Worm (Caenorhabditis elegans) whole organism, mixed stage, embryonic: Measurements from ENCODE around the gene C44H4.6.
A peak's percentile ranks its signal among the peaks of the same experiment; 100 is the strongest.

Experiments used
- bed-3 ChIP-seq: fragments of 200-800 bp; sonication (Bioruptor generic); optimal IDR thresholded peaks from 3 replicates; lab custom pipeline; 2018; ENCODE audit warnings: mild to moderate bottlenecking, missing genetic modification characterization, moderate library complexity, missing compliant biosample characterization
- blmp-1 ChIP-seq: fragments of 150-350 bp; optimal IDR thresholded peaks from 2 replicates; lab custom pipeline; 2014; ENCODE audit warnings: missing biosample characterization, missing genetic modification characterization
- ceh-39 ChIP-seq: fragments of 150-350 bp; optimal IDR thresholded peaks from 2 replicates; lab custom pipeline; 2014; ENCODE audit warnings: missing biosample characterization, missing genetic modification characterization
- ceh-43 ChIP-seq: fragments of 200-800 bp; sonication (Bioruptor generic); optimal IDR thresholded peaks from 2 replicates; lab custom pipeline; 2018; ENCODE audit warnings: mild to moderate bottlenecking, missing genetic modification characterization, moderate library complexity, missing compliant biosample characterization
- ceh-83 ChIP-seq: fragments of 200-800 bp; sonication (Bioruptor generic); optimal IDR thresholded peaks from 2 replicates; lab custom pipeline; 2018; ENCODE audit warnings: mild to moderate bottlenecking, missing genetic modification characterization, missing compliant biosample characterization
- ces-1 ChIP-seq: fragments of 150-350 bp; optimal IDR thresholded peaks from 2 replicates; lab custom pipeline; 2014; ENCODE audit warnings: missing biosample characterization, missing genetic modification reagents, missing genetic modification characterization
- cnd-1 ChIP-seq: fragments of 200-800 bp; sonication (Bioruptor generic); optimal IDR thresholded peaks from 2 replicates; lab custom pipeline; 2018; ENCODE audit warnings: mild to moderate bottlenecking, missing genetic modification characterization, missing compliant biosample characterization
- drap-1 ChIP-seq: fragments of 200-800 bp; sonication (Bioruptor generic); optimal IDR thresholded peaks from 3 replicates; lab custom pipeline; 2018; ENCODE audit warnings: mild to moderate bottlenecking, missing genetic modification characterization, missing compliant biosample characterization
- elt-1 ChIP-seq: sonication (generic microtip); optimal IDR thresholded peaks from 2 replicates; lab custom pipeline; 2017; ENCODE audit warnings: missing genetic modification characterization, mild to moderate bottlenecking, missing compliant biosample characterization, antibody characterized with exemption, moderate library complexity, borderline replicate concordance; ENCODE audit not compliant: insufficient read depth
- elt-3 ChIP-seq: fragments of 150-350 bp; optimal IDR thresholded peaks from 2 replicates; lab custom pipeline; 2014; ENCODE audit warnings: missing biosample characterization, missing genetic modification characterization
- flh-1 ChIP-seq: fragments of 200-800 bp; sonication (Bioruptor generic); optimal IDR thresholded peaks from 2 replicates; lab custom pipeline; 2018; ENCODE audit warnings: mild to moderate bottlenecking, missing genetic modification characterization, moderate library complexity, missing compliant biosample characterization
- ham-2 ChIP-seq: fragments of 200-800 bp; sonication (Bioruptor generic); optimal IDR thresholded peaks from 2 replicates; lab custom pipeline; 2018; ENCODE audit warnings: mild to moderate bottlenecking, missing genetic modification characterization, missing compliant biosample characterization
- hlh-1 ChIP-seq: fragments of 150-350 bp; optimal IDR thresholded peaks from 2 replicates; lab custom pipeline; 2014; ENCODE audit warnings: missing biosample characterization, missing genetic modification reagents, missing genetic modification characterization
- lin-13 ChIP-seq: fragments of 150-350 bp; optimal IDR thresholded peaks from 2 replicates; lab custom pipeline; 2014; ENCODE audit warnings: missing biosample characterization, missing genetic modification characterization
- lin-32 ChIP-seq: fragments of 200-800 bp; sonication (Bioruptor generic); optimal IDR thresholded peaks from 2 replicates; lab custom pipeline; 2018; ENCODE audit warnings: mild to moderate bottlenecking, missing genetic modification characterization, missing compliant biosample characterization
- lsy-2 ChIP-seq: fragments of 150-350 bp; optimal IDR thresholded peaks from 2 replicates; lab custom pipeline; 2014; ENCODE audit warnings: missing biosample characterization, missing genetic modification characterization
- mab-5 ChIP-seq: fragments of 150-350 bp; optimal IDR thresholded peaks from 2 replicates; lab custom pipeline; 2014; ENCODE audit warnings: missing biosample characterization, missing genetic modification characterization
- mep-1 ChIP-seq: fragments of 150-350 bp; optimal IDR thresholded peaks from 2 replicates; lab custom pipeline; 2017; ENCODE audit warnings: missing biosample characterization, missing genetic modification reagents, missing genetic modification characterization, inconsistent platforms
- mls-2 ChIP-seq: sonication (generic microtip); optimal IDR thresholded peaks from 2 replicates; lab custom pipeline; 2016; ENCODE audit warnings: mild to moderate bottlenecking, missing genetic modification characterization, moderate library complexity, missing compliant biosample characterization
- nhr-12 ChIP-seq: fragments of 150-350 bp; optimal IDR thresholded peaks from 2 replicates; lab custom pipeline; 2014; ENCODE audit warnings: missing biosample characterization, missing genetic modification characterization
- nhr-2 ChIP-seq: fragments of 150-350 bp; optimal IDR thresholded peaks from 2 replicates; lab custom pipeline; 2014; ENCODE audit warnings: missing biosample characterization, missing genetic modification characterization
- nhr-237 ChIP-seq: fragments of 150-350 bp; optimal IDR thresholded peaks from 2 replicates; lab custom pipeline; 2014; ENCODE audit warnings: missing biosample characterization, missing genetic modification characterization
- nhr-76 ChIP-seq: sonication (generic microtip); optimal IDR thresholded peaks from 2 replicates; lab custom pipeline; 2017; ENCODE audit warnings: missing biosample characterization, missing genetic modification characterization
- pha-4 ChIP-seq: fragments of 150-350 bp; optimal IDR thresholded peaks from 2 replicates; lab custom pipeline; 2018; ENCODE audit warnings: missing biosample characterization, missing genetic modification reagents, missing genetic modification characterization
- sem-2 ChIP-seq: fragments of 200-800 bp; sonication (Bioruptor generic); optimal IDR thresholded peaks from 2 replicates; lab custom pipeline; 2018; ENCODE audit warnings: mild to moderate bottlenecking, missing genetic modification characterization, missing compliant biosample characterization
- snpc-4 ChIP-seq: fragments of 150-350 bp; optimal IDR thresholded peaks from 2 replicates; lab custom pipeline; 2014; ENCODE audit warnings: missing biosample characterization, missing genetic modification characterization
- sptf-1 ChIP-seq: sonication (generic microtip); optimal IDR thresholded peaks from 2 replicates; lab custom pipeline; 2017; ENCODE audit warnings: mild to moderate bottlenecking, missing genetic modification characterization, moderate library complexity, missing compliant biosample characterization
- unc-120 ChIP-seq: sonication (generic microtip); optimal IDR thresholded peaks from 2 replicates; lab custom pipeline; 2017; ENCODE audit warnings: missing genetic modification characterization, missing compliant biosample characterization; ENCODE audit not compliant: poor library complexity, severe bottlenecking
- unc-39 ChIP-seq: fragments of 150-350 bp; optimal IDR thresholded peaks from 2 replicates; lab custom pipeline; 2014; ENCODE audit warnings: missing biosample characterization, missing genetic modification characterization
- unc-62 ChIP-seq: fragments of 150-350 bp; optimal IDR thresholded peaks from 2 replicates; lab custom pipeline; 2014; ENCODE audit warnings: missing biosample characterization, missing genetic modification reagents, missing genetic modification characterization
- zip-8 ChIP-seq: fragments of 150-350 bp; optimal IDR thresholded peaks from 2 replicates; lab custom pipeline; 2014; ENCODE audit warnings: missing biosample characterization, missing genetic modification characterization
- ztf-11 ChIP-seq: fragments of 150-350 bp; optimal IDR thresholded peaks from 2 replicates; lab custom pipeline; 2014; ENCODE audit warnings: missing biosample characterization, missing genetic modification characterization

C44H4.6 gene

DNA sequence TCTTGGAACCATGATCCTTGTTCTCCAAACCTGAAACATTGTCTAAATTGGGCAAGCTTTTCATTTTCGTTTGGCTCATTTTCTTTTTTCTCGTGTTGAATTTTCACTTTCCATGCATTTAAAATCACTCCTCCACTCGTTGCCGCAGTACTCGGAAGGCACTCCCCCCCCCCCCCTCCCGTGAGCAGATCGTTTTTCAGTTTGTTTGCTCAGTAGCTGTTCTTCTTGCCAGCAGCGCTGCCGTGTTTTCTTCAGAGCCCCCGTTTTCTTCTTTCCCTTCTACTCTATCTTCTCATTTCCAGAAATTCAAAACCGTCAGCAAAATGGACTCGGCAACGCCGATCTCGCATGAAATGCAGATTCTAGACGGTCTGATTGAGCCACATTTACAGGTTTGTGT, 4.3 kb downstream of the C44H4.6 start, which contains the start of gene C44H4.8:
Gene C44H4.8 (plus strand): TSS at position 301 of the 400 bp plus-strand sequence.
- TF ChIP-seq elt-3: no peak
- TF ChIP-seq lin-13 (tag; lab: Kevin White, UChicago): no peak
- TF ChIP-seq unc-62: no peak
- no peak for TF ChIP-seq ceh-43 (GFP tag; lab: Kevin White, UChicago)
- no peak for TF ChIP-seq nhr-2
- no peak for TF ChIP-seq ces-1 (GFP tag; lab: Kevin White, UChicago)
- TF ChIP-seq unc-120 (tag; lab: Kevin White, UChicago): no peak
- no peak for TF ChIP-seq mls-2 (tag; lab: Kevin White, UChicago)
- TF ChIP-seq sptf-1 (tag; lab: Kevin White, UChicago): no peak
- TF ChIP-seq elt-1 (tag; lab: Kevin White, UChicago): no peak
- no peak for TF ChIP-seq ham-2 (GFP tag; lab: Kevin White, UChicago)
- no peak for TF ChIP-seq mab-5 (tag; lab: Kevin White, UChicago)

DNA sequence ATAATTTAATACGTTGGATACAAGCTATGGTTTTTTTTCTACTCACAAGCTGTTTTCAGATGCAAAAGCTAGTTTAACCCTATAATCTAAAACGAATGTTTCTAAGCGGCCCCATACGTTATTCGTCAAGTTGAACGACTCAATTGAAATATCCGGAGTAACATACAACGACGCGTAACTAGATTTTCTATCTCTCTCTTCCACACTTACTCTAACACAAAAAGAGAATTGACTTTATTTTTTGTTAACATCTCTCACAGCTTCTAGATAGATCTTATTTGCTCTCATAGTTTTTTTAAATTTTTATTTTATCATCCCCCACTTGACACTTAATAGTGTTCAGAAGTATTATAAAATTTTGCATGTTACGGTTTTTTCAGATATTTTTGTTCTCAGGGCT, 5.9 kb downstream of the C44H4.6 start:
- TF ChIP-seq ces-1 (GFP tag; lab: Kevin White, UChicago): peak; percentile 95
- TF ChIP-seq unc-39 (tag; lab: Kevin White, UChicago): no peak

DNA sequence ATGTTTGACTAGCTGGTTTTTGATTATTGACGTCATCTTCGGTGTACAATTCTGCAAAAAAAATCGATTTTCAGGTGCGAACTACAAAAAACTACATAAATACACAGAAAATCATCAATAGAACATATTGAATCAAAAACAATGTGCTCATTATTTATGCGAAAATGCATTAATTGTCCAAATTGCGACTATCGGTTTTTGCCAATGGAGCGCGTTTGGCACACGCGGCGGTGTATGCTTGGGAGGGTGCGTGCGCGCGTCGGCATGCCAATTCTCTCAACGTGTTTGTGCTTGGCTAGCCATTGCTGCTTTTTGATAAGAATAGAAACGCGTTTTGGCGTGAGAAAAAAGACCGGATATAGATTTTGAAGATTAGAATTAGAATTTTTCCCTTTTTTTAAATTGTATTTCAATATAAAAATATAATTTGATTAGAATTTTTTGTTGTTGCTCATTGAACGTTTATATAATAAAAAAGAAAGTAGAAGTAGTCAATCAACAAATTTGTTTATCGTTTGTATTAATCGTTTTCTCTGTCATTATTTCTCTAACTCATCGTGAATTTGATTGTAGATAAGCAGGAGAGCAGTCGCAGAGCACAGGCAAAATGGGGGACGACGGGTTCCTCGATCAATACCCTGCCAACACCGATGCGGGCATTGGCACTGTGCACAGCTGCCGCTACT, 10.0 kb downstream of the C44H4.6 start, which contains the start of the genes C44H4.4 and tap-1:
Gene C44H4.4 (minus strand): TSS at position 51 of the 686 bp plus-strand sequence.
Gene tap-1 (plus strand): TSS at position 574 of the 686 bp plus-strand sequence.
- TF ChIP-seq unc-62 (no peak), ceh-39 (tag; lab: Kevin White, UChicago) (peak; percentile 65), unc-39 (tag; lab: Kevin White, UChicago) (no peak), elt-3 (no peak), sptf-1 (tag; lab: Kevin White, UChicago) (no peak), ham-2 (GFP tag; lab: Kevin White, UChicago) (peak; percentile 17), mep-1 (peak; percentile 66), ztf-11 (no peak), ces-1 (GFP tag; lab: Kevin White, UChicago) (peak; percentile 65)

DNA sequence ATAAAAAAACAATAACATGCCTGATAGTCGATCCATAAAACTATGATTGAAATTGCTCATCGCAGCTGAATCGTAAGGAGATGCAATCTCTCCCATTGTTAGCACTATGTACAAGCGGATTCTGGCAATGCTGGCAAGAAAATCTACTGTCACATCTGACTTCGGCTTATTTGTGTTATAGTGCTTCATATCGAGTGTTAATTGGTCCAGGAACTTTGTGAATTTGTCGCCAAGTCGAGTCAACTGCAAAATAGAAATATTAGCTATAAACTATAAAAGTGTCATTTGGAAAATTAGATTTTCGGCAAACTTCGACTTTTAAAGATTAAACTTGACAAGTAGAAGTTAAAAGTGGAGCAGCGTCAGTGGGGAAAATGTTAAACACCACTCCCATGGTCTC, 14.8 kb downstream of the C44H4.6 start:
- TF ChIP-seq ztf-11 (no peak), pha-4 (tag; lab: Kevin White, UChicago) (no peak), ceh-83 (GFP tag; lab: Kevin White, UChicago) (no peak)

DNA sequence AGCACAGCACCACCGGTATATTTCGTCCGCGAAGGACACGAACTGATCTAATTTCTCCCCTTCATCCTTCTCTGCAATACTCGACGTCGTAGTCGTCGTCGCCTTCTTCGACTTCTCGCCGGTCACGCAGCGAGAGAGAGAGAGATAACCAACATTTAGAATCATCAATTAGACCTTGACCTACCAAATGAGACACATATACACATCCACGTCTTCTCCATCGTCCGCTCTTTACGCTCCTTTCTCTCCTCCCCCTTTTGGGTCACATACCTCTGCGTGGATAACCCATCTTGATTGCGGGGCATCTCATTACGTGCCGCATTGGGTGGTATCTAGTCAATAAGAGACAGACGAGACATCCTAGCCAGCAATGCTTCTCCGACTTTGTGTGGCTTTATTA, 17.7 kb downstream of the C44H4.6 start, which contains the start of gene sym-1:
Gene sym-1 (plus strand): TSS at position 194 of the 400 bp plus-strand sequence.
- TF ChIP-seq elt-1 (tag; lab: Kevin White, UChicago) (peak; percentile 84), nhr-237 (tag; lab: Kevin White, UChicago) (no peak), ceh-83 (GFP tag; lab: Kevin White, UChicago) (peak; percentile 27), nhr-2 (peak; percentile 27), ham-2 (GFP tag; lab: Kevin White, UChicago) (peak; percentile 89), cnd-1 (tag; lab: Kevin White, UChicago) (peak; percentile 2)

DNA sequence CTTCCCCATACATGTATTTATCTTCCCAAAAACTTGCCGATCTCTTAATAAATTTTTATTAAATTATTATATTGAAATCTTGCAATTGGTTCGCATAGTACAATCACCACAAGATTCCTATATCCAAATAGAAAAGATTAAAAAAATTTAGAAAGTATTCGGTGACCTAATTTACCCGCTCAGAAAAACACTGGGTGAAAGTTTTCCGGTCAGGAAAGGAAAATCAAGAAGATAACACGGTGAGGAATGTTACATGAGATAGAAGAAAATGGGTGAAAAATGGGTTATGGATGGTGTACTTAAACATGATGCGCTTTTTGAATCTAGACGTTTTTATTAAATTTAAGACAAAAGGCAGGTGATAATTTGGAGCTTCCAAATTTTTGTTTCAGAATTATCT, 18.3 kb downstream of the C44H4.6 start:
- no peak for TF ChIP-seq ceh-83 (GFP tag; lab: Kevin White, UChicago)
- TF ChIP-seq cnd-1 (tag; lab: Kevin White, UChicago): no peak
- peak; percentile 64 for TF ChIP-seq blmp-1 (tag; lab: Kevin White, UChicago)
- no peak for TF ChIP-seq pha-4 (tag; lab: Kevin White, UChicago)

DNA sequence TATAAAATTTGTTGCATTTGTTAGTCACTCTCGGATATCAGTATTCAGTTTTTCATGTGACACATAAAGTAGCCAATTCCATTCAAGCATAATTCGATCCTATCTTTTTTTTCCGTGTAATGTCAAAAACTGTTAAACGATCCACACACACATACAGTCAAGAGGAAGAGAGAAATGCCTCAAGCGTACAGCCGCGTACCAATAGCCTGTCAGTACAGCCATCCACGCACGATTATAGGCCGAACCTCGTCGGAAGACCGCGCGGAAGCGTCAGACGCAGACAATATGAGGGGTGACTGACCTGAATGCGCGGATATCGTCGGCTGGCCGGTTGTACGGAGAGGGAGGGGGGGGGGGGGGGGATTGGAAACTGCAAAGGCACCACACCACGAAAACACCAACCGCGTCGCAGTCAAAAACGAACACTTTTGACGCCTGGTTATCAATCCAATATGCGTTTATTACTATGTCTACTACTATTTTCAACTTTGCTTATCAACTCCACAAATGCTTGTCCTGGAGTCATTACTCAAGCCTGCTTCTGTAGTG, 21.5 kb downstream of the C44H4.6 start, which contains the start of gene let-4:
Gene let-4 (plus strand): TSS at position 357 of the 549 bp plus-strand sequence.
- TF ChIP-seq mab-5 (tag; lab: Kevin White, UChicago) (no peak), unc-62 (no peak), ceh-43 (GFP tag; lab: Kevin White, UChicago) (no peak), ceh-39 (tag; lab: Kevin White, UChicago) (no peak), mep-1 (no peak), mls-2 (tag; lab: Kevin White, UChicago) (peak; percentile 20), nhr-237 (tag; lab: Kevin White, UChicago) (no peak), nhr-2 (peak; percentile 44), zip-8 (tag; lab: Kevin White, UChicago) (no peak), flh-1 (GFP tag; lab: Kevin White, UChicago) (no peak), ham-2 (GFP tag; lab: Kevin White, UChicago) (peak; percentile 96), sptf-1 (tag; lab: Kevin White, UChicago) (peak; percentile 59), lin-13 (tag; lab: Kevin White, UChicago) (no peak), unc-120 (tag; lab: Kevin White, UChicago) (no peak), hlh-1 (tag; lab: Kevin White, UChicago) (no peak), drap-1 (GFP tag; lab: Kevin White, UChicago) (no peak), nhr-12 (tag; lab: Kevin White, UChicago) (no peak), snpc-4 (tag; lab: Kevin White, UChicago) (no peak), lsy-2 (tag; lab: Kevin White, UChicago) (no peak), lin-32 (no peak), nhr-76 (tag; lab: Kevin White, UChicago) (no peak), unc-39 (tag; lab: Kevin White, UChicago) (no peak), sem-2 (GFP tag; lab: Kevin White, UChicago) (no peak), ceh-83 (GFP tag; lab: Kevin White, UChicago) (peak; percentile 28), bed-3 (GFP tag; lab: Kevin White, UChicago) (no peak), pha-4 (tag; lab: Kevin White, UChicago) (no peak)
